Worm (Caenorhabditis elegans): ENCODE measurements around the gene mrpl-50.
A peak's percentile ranks its signal among the peaks of the same experiment; 100 is the strongest.

mrpl-50 gene

ce11 chrII:8929771-8930170, at the start of gene mrpl-50:
Gene mrpl-50 (plus strand): TSS chrII:8929841.
- TF ChIP-seq madf-5 (GFP tag; IDR thresholded peaks at IDR 0.05) (no peak), T20F7.1 (GFP tag; optimal IDR thresholded peaks at IDR 0.05) (no peak), F10B5.3 (tag; optimal IDR thresholded peaks at IDR 0.05) (no peak), nhr-237 (tag; optimal IDR thresholded peaks at IDR 0.05) (no peak), php-3 (GFP tag; IDR thresholded peaks at IDR 0.05) (no peak), nhr-42 (GFP tag; IDR thresholded peaks at IDR 0.05) (no peak), aha-1 (tag) (peak; percentile 82), fkh-10 (GFP tag; optimal IDR thresholded peaks at IDR 0.05) (no peak), nhr-10 (tag; optimal IDR thresholded peaks at IDR 0.05) (no peak), daf-12 (tag; optimal IDR thresholded peaks at IDR 0.05) (no peak), D1046.2 (GFP tag; IDR thresholded peaks at IDR 0.05) (no peak), Y48G9A.11 (GFP tag; IDR thresholded peaks at IDR 0.05) (peak; percentile 26; the same call in 1 of the 2 replicates), lsy-2 (tag; optimal IDR thresholded peaks at IDR 0.05) (no peak), spr-1 (tag; optimal IDR thresholded peaks at IDR 0.05) (no peak), unc-39 (tag; optimal IDR thresholded peaks at IDR 0.05) (no peak), daf-19 (GFP tag; conservative IDR thresholded peaks at IDR 0.05) (no peak), tag-97 (GFP tag; IDR thresholded peaks at IDR 0.05) (no peak), ceh-82 (tag; optimal IDR thresholded peaks at IDR 0.05) (no peak), madf-9 (GFP tag; conservative IDR thresholded peaks at IDR 0.05) (no peak), dmd-8 (GFP tag; IDR thresholded peaks at IDR 0.05) (no peak), ama-1 (optimal IDR thresholded peaks at IDR 0.05) (peak; percentile 75), unc-130 (GFP tag; optimal IDR thresholded peaks at IDR 0.05) (no peak), ceh-20 (GFP tag; IDR thresholded peaks at IDR 0.05) (no peak), pha-4 (GFP tag; IDR thresholded peaks at IDR 0.05) (0 out of 2 replicates have a peak, but pooled peaks have one; percentile 31), pha-4 (tag; optimal IDR thresholded peaks at IDR 0.05) (no peak), daf-8 (GFP tag; IDR thresholded peaks at IDR 0.05) (no peak), ceh-28 (tag; optimal IDR thresholded peaks at IDR 0.05) (no peak), vab-7 (GFP tag; IDR thresholded peaks at IDR 0.05) (no peak), nhr-28 (tag; optimal IDR thresholded peaks at IDR 0.05) (no peak), lin-39 (tag; optimal IDR thresholded peaks at IDR 0.05) (no peak), ZK337.2 (GFP tag; IDR thresholded peaks at IDR 0.05) (no peak), hif-1 (tag; optimal IDR thresholded peaks at IDR 0.05) (no peak), lim-7 (GFP tag; IDR thresholded peaks at IDR 0.05) (no peak), lir-3 (tag; optimal IDR thresholded peaks at IDR 0.05) (no peak), pqm-1 (tag; optimal IDR thresholded peaks at IDR 0.05) (no peak), aly-2 (tag; optimal IDR thresholded peaks at IDR 0.05) (no peak), T26A8.4 (GFP tag; IDR thresholded peaks at IDR 0.05) (peak; percentile 59; the same call in 1 of the 2 replicates), ctbp-1 (GFP tag; IDR thresholded peaks at IDR 0.05) (no peak), snpc-4 (tag; optimal IDR thresholded peaks at IDR 0.05) (no peak), zip-2 (tag; optimal IDR thresholded peaks at IDR 0.05) (no peak), zip-11 (GFP tag; IDR thresholded peaks at IDR 0.05) (no peak), nhr-77 (tag; optimal IDR thresholded peaks at IDR 0.05) (no peak), jun-1 (tag; optimal IDR thresholded peaks at IDR 0.05) (no peak), F26F4.8 (GFP tag; conservative IDR thresholded peaks at IDR 0.05) (no peak), daf-16 (GFP tag; optimal IDR thresholded peaks at IDR 0.05) (peak in 1 of 2 experiments; percentile 8), daf-16 (tag; optimal IDR thresholded peaks at IDR 0.05) (peak; percentile 23), Y75B8A.6 (GFP tag; IDR thresholded peaks at IDR 0.05) (no peak), zfp-2 (tag; optimal IDR thresholded peaks at IDR 0.05) (no peak), mep-1 (tag; optimal IDR thresholded peaks at IDR 0.05) (no peak), duxl-1 (tag; optimal IDR thresholded peaks at IDR 0.05; ENCODE audit: poor library complexity) (no peak), unc-62 (GFP tag; optimal IDR thresholded peaks at IDR 0.05 in 1 of 2) (no peak), unc-62 (tag; optimal IDR thresholded peaks at IDR 0.05) (no peak), F49E8.2 (tag; optimal IDR thresholded peaks at IDR 0.05; ENCODE audit: borderline replicate concordance) (peak; percentile 13), lin-29 (GFP tag; IDR thresholded peaks at IDR 0.05) (no peak)

Data from whole organism, L4 larva.